Worm (Caenorhabditis elegans): Measurements from ENCODE around the gene ZK899.7.

Gene ZK899.7

DNA sequence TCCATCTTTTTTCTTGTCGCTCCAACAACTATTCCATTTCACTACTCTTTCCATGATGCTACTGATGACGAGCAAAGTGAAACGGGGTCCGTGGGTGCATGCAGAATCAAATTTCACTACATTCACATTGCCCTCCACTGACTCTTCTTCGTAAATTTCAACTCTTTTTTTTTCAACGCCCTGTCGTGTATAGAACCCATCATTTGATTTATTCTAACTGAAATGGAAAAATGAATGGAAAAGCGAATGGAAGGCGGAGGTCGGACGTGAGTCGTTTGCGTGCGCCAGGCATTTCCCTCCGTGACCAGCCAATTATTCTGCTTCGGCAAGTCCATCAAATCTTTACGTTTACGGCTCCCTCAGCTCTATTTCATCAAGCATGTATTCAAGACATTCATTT, 5.4 kb downstream of the ZK899.7 start:
- TF ChIP-seq unc-62 (GFP tag; optimal IDR thresholded peaks at IDR 0.05): no peak

DNA sequence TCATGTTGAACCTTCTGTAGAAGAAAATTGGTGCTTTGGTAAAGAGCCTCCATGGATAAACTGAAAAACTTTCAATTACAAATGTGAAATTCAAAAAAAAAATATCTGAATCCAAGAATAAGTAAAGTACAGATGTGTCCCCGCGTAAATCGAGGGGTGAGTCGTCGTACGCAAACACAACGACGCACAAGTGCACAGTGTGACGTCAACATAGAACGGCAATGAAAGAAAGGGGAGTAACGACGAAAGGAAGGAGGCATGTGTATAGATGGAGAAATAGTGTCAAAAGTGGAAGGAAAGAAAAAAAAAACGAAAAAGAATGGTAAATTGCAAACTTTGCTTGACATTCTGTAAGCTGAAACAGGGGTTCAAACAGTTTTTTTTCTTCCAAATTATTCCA, 7.7 kb downstream of the ZK899.7 start, which contains the start of gene memb-1:
Gene memb-1, minus strand, starts transcription at position 60 of the 400 bp plus-strand sequence.
- no peak for TF ChIP-seq unc-62 (GFP tag; optimal IDR thresholded peaks at IDR 0.05)

ce11 chrX:9436843-9437312, 12.4 kb downstream of the ZK899.7 start, which contains the start of gene tbb-4:
Gene tbb-4 (minus strand): TSS chrX:9436893.
- TF ChIP-seq unc-62 (GFP tag; optimal IDR thresholded peaks at IDR 0.05): no peak

DNA sequence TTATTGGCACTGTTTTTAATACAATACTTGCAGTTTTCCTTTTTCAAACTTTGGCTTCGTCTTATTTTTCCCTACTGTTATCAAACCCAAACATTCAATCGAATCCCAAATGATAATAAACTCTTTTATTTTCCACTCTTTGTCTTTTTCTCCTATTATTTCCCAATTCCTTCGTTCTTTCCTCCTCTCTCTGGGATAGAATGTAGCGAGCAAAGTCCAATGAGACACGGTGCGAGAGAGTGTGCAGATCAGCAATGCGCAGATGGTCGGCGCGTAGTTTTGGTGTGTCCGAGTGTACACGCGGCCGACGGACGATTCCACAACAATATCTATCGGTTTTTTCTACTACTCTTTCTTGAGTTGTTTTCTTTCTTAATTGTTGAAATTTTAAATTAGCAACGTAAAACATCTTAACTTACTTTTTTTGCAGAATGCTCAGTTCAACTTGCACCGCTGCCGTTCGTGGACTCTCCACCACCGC, 18.2 kb downstream of the ZK899.7 start, which contains the start of gene B0272.3:
Gene B0272.3, plus strand, starts transcription at position 431 of the 481 bp plus-strand sequence.
- no peak for TF ChIP-seq unc-62 (GFP tag; optimal IDR thresholded peaks at IDR 0.05)

DNA sequence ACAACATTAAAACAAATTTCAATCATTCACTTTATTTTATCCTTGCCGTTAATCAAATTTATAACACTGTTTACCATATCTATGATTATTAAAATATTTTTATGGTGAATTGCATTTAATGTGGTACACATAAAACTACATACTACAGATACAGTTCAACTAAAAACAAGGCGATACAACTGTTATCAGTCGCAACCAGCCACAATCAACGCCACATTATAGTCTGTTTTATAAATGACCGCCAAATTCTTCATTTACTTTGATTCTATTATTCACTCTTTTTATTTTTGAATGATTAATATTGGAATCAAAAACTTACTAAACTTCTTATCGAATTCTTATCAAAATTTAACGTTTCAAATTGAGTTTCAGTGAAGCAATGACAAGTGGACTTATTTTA, 21.2 kb downstream of the ZK899.7 start, which contains the start of gene B0272.4:
Gene B0272.4, plus strand, starts transcription at position 373 of the 400 bp plus-strand sequence.
- TF ChIP-seq unc-62 (GFP tag; optimal IDR thresholded peaks at IDR 0.05): no peak

DNA sequence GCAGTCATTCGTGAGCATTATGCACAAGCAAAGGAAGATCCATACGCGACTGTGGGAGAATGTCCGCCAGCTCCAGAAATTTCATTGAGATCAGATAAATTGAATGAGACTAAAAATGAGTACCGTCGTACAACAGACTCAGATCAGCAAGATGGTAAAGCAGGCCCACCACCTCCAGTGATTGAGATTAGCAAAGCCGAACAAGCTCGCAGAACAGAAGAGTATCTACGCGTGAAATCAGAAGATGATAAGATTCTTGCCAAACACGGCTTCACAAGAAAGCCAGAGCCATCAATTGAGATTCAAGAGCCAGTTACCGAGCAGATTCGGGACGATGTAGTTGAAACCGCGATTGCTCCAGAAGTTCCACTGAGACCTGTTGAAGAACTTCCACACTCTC, 31.3 kb downstream of the ZK899.7 start:
- no peak for TF ChIP-seq unc-62 (GFP tag; optimal IDR thresholded peaks at IDR 0.05)

DNA sequence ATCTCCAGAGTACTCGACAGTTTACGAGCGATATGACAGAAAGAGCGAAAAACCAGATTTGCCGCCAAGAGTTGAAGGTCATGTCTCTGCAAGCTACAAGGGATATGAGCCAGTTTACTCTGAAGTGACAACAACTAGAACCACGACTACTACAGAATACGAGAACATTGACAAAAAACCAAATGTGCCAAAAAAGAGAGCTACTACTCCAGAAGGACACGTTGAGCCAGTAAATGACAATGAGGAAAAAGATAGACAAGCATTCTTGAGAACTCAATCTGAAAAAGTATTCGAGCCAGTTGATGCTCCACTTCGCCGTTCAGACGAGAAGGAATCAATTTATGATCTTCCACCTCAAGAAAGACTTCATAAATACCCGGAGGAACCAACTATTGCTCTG, 31.9 kb downstream of the ZK899.7 start:
- TF ChIP-seq unc-62 (GFP tag; optimal IDR thresholded peaks at IDR 0.05): no peak

- TF ChIP-seq unc-62 (GFP tag; optimal IDR thresholded peaks at IDR 0.05): no peak
Observed at ce11 chrX:9411675-9412074, 37.6 kb downstream of the ZK899.7 start.

ce11 chrX:9410747-9411146, 38.5 kb downstream of the ZK899.7 start:
- no peak for TF ChIP-seq unc-62 (GFP tag; optimal IDR thresholded peaks at IDR 0.05)

DNA sequence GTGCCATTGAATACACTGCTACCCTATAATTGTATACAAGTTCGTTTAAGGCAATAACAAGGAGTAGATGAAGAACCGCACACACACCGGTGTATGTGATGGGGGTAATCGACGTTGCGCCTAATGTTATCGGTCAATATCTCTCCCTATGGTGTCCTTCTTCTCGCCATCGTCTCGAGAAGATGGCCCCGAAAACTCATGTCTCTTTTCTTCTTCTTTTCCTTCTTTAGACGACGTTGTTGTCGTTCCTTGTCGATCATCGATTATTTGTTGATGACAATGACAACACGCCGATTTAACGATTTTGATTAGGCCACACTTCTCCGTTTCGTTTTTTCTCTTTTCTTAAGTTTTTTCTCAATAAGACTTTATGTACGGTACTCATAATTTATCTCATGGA, 40.1 kb downstream of the ZK899.7 start:
- TF ChIP-seq unc-62 (GFP tag; optimal IDR thresholded peaks at IDR 0.05): no peak

DNA sequence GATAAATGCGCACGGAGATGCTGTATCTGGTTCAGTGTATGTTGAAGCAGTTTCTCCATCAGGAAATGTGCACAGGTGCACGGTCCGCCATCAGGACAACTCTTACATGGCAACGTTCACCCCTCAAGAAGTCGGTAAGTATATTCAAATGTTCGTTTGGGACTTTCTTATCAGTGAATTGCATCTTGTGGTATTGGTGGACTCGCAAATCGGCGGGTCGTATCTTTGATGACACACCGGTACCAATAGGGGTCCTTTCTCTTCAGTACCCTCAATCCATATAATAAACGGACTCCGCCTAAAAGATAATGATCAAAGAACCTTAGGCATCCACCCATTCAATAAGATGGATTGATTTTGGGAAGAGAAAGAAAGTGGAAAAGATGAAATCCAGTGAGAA, 43.3 kb downstream of the ZK899.7 start:
- TF ChIP-seq unc-62 (GFP tag; optimal IDR thresholded peaks at IDR 0.05): no peak

DNA sequence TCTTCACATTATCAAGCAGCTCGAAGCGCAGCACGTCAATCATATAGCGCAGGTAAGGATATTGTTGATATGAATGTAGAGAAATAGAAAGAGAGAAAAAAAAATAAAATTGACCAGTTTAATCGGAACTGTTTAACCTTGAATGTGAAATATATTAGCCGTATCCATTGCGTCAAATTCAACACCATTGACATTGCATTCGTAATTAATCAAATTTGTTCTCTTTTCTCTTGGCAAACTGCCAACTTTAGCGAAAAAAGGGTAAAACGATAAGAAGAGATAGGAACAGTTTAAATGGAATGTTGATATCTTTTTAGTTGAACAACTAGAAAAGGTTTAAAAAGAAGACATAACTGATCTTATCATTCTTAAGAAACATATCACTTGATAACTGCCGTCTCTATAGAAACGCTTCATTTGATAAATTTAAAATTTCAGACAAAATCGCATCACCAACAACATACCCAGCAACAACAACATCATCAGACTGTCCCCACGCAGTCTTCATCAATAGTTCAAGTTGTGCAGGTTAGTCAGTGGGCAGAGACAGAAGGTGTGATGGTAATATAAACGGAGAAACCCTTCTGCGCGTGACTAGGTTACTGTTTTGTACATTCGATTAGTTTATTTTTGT, 45.5 kb downstream of the ZK899.7 start:
- TF ChIP-seq unc-62 (GFP tag; optimal IDR thresholded peaks at IDR 0.05): no peak

DNA sequence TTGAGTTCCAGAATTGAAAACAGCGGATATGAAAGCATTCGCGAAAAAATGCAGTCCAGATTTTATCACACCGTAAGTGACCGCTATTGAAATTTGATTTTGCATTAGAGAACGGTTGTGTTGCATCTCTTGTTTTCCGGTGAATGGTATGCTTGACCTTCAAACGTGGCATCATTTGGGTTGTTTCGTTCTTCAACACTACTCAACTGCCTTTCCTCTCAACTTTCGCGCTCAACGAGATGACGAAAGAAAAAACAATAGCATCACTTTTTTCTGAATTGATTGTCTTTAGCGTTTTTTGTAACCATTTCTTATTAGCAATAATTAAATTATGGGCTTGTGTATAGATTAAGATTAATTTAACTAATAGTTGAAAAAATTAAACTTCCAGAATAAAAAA, 46.8 kb downstream of the ZK899.7 start:
- no peak for TF ChIP-seq unc-62 (GFP tag; optimal IDR thresholded peaks at IDR 0.05)

ce11 chrX:9401963-9402362, 47.3 kb downstream of the ZK899.7 start:
- no peak for TF ChIP-seq unc-62 (GFP tag; optimal IDR thresholded peaks at IDR 0.05)

Data from whole organism, dauer.